Worm (Caenorhabditis elegans): ENCODE measurements around the gene C47G2.3.

Gene C47G2.3

ce11 chrII:11293433-11293832 lies 3.5 kb upstream of the C47G2.3 start, which contains the start of gene C47G2.4 (continued):
- TF ChIP-seq hmg-20 (GFP tag; IDR thresholded peaks at IDR 0.05) (no peak), attf-3 (GFP tag; conservative IDR thresholded peaks at IDR 0.05) (peak; percentile 55; the same call in 1 of the 2 replicates), F37B4.10 (GFP tag; IDR thresholded peaks at IDR 0.05) (no peak), F22D6.2 (tag; optimal IDR thresholded peaks at IDR 0.05) (no peak), F23B12.7 (tag; optimal IDR thresholded peaks at IDR 0.05; ENCODE audit: insufficient read depth) (no peak), dpff-1 (tag; optimal IDR thresholded peaks at IDR 0.05) (no peak), madf-8 (GFP tag; conservative IDR thresholded peaks at IDR 0.05) (peak; percentile 21; the same call in 1 of the 2 replicates), die-1 (tag; optimal IDR thresholded peaks at IDR 0.05) (no peak), unc-62 (GFP tag; optimal IDR thresholded peaks at IDR 0.05) (no peak), sdz-38 (tag; optimal IDR thresholded peaks at IDR 0.05) (no peak), mxl-1 (tag; optimal IDR thresholded peaks at IDR 0.05) (no peak), snpc-1.3 (tag; optimal IDR thresholded peaks at IDR 0.05; ENCODE audit: insufficient read depth) (no peak), snpc-1.1 (tag; optimal IDR thresholded peaks at IDR 0.05; ENCODE audit: insufficient read depth) (no peak), ekl-4 (GFP tag; IDR thresholded peaks at IDR 0.05) (0 out of 2 replicates have a peak, but pooled peaks have one; percentile 45), ceh-27 (GFP tag; optimal IDR thresholded peaks at IDR 0.05) (peak; percentile 38), B0019.2 (GFP tag; conservative IDR thresholded peaks at IDR 0.05) (no peak), F57A8.1 (GFP tag; optimal IDR thresholded peaks at IDR 0.05) (no peak), rcor-1 (GFP tag; IDR thresholded peaks at IDR 0.05) (peak; percentile 65), bed-1 (GFP tag; IDR thresholded peaks at IDR 0.05) (no peak), gei-17 (GFP tag; optimal IDR thresholded peaks at IDR 0.05) (no peak), F57C9.4 (tag; optimal IDR thresholded peaks at IDR 0.05) (no peak), C06A6.2 (GFP tag; conservative IDR thresholded peaks at IDR 0.05) (no peak), cebp-1 (GFP tag; IDR thresholded peaks at IDR 0.05) (no peak), cebp-1 (tag; optimal IDR thresholded peaks at IDR 0.05) (peak; percentile 26), lag-1 (GFP tag; IDR thresholded peaks at IDR 0.05) (no peak), lin-40 (tag; optimal IDR thresholded peaks at IDR 0.05) (no peak), F55B11.4 (tag; optimal IDR thresholded peaks at IDR 0.05; ENCODE audit: borderline replicate concordance, insufficient read depth) (no peak), lin-35 (GFP tag; optimal IDR thresholded peaks at IDR 0.05) (peak in 1 of 3 experiments; percentile 24), bed-2 (GFP tag; IDR thresholded peaks at IDR 0.05) (no peak), efl-1 (GFP tag; optimal IDR thresholded peaks at IDR 0.05) (peak; percentile 63), mes-4 (tag; optimal IDR thresholded peaks at IDR 0.05) (no peak), repo-1 (tag; optimal IDR thresholded peaks at IDR 0.05) (no peak), sea-2 (GFP tag; IDR thresholded peaks at IDR 0.05) (no peak), ztf-3 (GFP tag; optimal IDR thresholded peaks at IDR 0.05) (no peak)

- no peak for TF ChIP-seq hmg-1.2 (GFP tag; IDR thresholded peaks at IDR 0.05)
- TF ChIP-seq snpc-4 (GFP tag; optimal IDR thresholded peaks at IDR 0.05), result no peak
- no peak for TF ChIP-seq snpc-4 (tag; optimal IDR thresholded peaks at IDR 0.05)
- TF ChIP-seq lin-26 (GFP tag; IDR thresholded peaks at IDR 0.05), result no peak
- no peak for TF ChIP-seq F10E7.11 (tag; optimal IDR thresholded peaks at IDR 0.05)
- TF ChIP-seq hrde-1 (tag; optimal IDR thresholded peaks at IDR 0.05; ENCODE audit: borderline replicate concordance), result no peak
- TF ChIP-seq sdz-38 (tag; optimal IDR thresholded peaks at IDR 0.05), result no peak
- TF ChIP-seq chd-7 (tag; optimal IDR thresholded peaks at IDR 0.05), result no peak
- no peak for TF ChIP-seq hlh-12 (tag; optimal IDR thresholded peaks at IDR 0.05)
- TF ChIP-seq xnd-1 (tag; optimal IDR thresholded peaks at IDR 0.05), result no peak
- no peak for TF ChIP-seq ztf-6 (GFP tag; IDR thresholded peaks at IDR 0.05)
- TF ChIP-seq egl-18 (GFP tag; IDR thresholded peaks at IDR 0.05), result no peak
- no peak for TF ChIP-seq ceh-40 (GFP tag; IDR thresholded peaks at IDR 0.05)
- no peak for TF ChIP-seq mxl-1 (tag; optimal IDR thresholded peaks at IDR 0.05)
- TF ChIP-seq F55B11.4 (tag; optimal IDR thresholded peaks at IDR 0.05; ENCODE audit: borderline replicate concordance, insufficient read depth), result no peak
- no peak for TF ChIP-seq lin-35 (GFP tag; optimal IDR thresholded peaks at IDR 0.05)
- TF ChIP-seq egl-44 (GFP tag; IDR thresholded peaks at IDR 0.05), result no peak
- no peak for TF ChIP-seq zim-3 (tag; optimal IDR thresholded peaks at IDR 0.05)
- no peak for TF ChIP-seq ccch-3 (GFP tag; optimal IDR thresholded peaks at IDR 0.05)
- TF ChIP-seq sptf-2 (GFP tag; optimal IDR thresholded peaks at IDR 0.05), result no peak
Observed at ce11 chrII:11288148-11288547, 1.8 kb downstream of the C47G2.3 start.

Measured in whole organism, young adult.